Fruit fly (Drosophila melanogaster): ENCODE data around the gene RhoGEF64C.

- TF ChIP-seq gl (tag; optimal IDR thresholded peaks at IDR 0.05), result peak; percentile 47
- no peak for TF ChIP-seq CG10348 (GFP tag; IDR thresholded peaks at IDR 0.05)
- TF ChIP-seq CG17806 (tag; optimal IDR thresholded peaks at IDR 0.05), result peak; percentile 67
- TF ChIP-seq Ets98B (GFP tag; IDR thresholded peaks at IDR 0.05), result peak; percentile 91
- TF ChIP-seq Pif1A (GFP tag; optimal IDR thresholded peaks at IDR 0.05), result peak; percentile 78
- TF ChIP-seq Pif1B (GFP tag; optimal IDR thresholded peaks at IDR 0.05), result peak; percentile 80
- peak; percentile 63 for TF ChIP-seq rn (GFP tag; IDR thresholded peaks at IDR 0.05)
- TF ChIP-seq CG32121 (GFP tag; IDR thresholded peaks at IDR 0.05), result peak; percentile 84
- peak; percentile 73 for TF ChIP-seq CG15710 (tag; optimal IDR thresholded peaks at IDR 0.05)
Measured at dm6 chr3L:4698032-4698431, 5.4 kb downstream of the RhoGEF64C start.
